Fruit fly (Drosophila melanogaster): Measurements from ENCODE around the gene RabGGTb.

Gene RabGGTb

dm6 chr2L:2884683-2885502, 6.0 kb downstream of the RabGGTb start (continued):
- peak; percentile 44 for TF ChIP-seq CG2678 (tag; optimal IDR thresholded peaks at IDR 0.05)
- peak; percentile 98 for TF ChIP-seq kah (GFP tag; optimal IDR thresholded peaks at IDR 0.05)
- TF ChIP-seq ham (GFP tag; IDR thresholded peaks at IDR 0.05): peak; percentile 40; the same call in 1 of the 2 replicates
- no peak for TF ChIP-seq CG12236 (GFP tag; optimal IDR thresholded peaks at IDR 0.05)
- no peak for TF ChIP-seq CG18011 (GFP tag; optimal IDR thresholded peaks at IDR 0.05)
- peak; percentile 57 for TF ChIP-seq CG15269 (tag; optimal IDR thresholded peaks at IDR 0.05)
- peak; percentile 8 for TF ChIP-seq CG1647 (GFP tag; optimal IDR thresholded peaks at IDR 0.05)
- TF ChIP-seq CG12155 (GFP tag; optimal IDR thresholded peaks at IDR 0.05): no peak
- no peak for TF ChIP-seq az2 (GFP tag; optimal IDR thresholded peaks at IDR 0.05)
- TF ChIP-seq esg (GFP tag; conservative IDR thresholded peaks at IDR 0.05): peak; percentile 37; the same call in 1 of the 2 replicates
- no peak for TF ChIP-seq HmgD (GFP tag; optimal IDR thresholded peaks at IDR 0.05)
- TF ChIP-seq sisA (GFP tag; IDR thresholded peaks at IDR 0.05): no peak; the same call in 1 of the 2 replicates
- peak; percentile 54 for TF ChIP-seq CG6854 (GFP tag; optimal IDR thresholded peaks at IDR 0.05)
- no peak for TF ChIP-seq toy (GFP tag; IDR thresholded peaks at IDR 0.05)
- TF ChIP-seq gce (GFP tag; IDR thresholded peaks at IDR 0.05): 0 out of 3 replicates have a peak, but pooled peaks have one; percentile 18
- no peak for TF ChIP-seq chif (GFP tag; optimal IDR thresholded peaks at IDR 0.05)
- peak; percentile 33 for TF ChIP-seq Nf-YC (tag; optimal IDR thresholded peaks at IDR 0.05)
- TF ChIP-seq caup (GFP tag; optimal IDR thresholded peaks at IDR 0.05; ENCODE audit: severe bottlenecking): peak; percentile 68
- TF ChIP-seq Antp (GFP tag; optimal IDR thresholded peaks at IDR 0.05): peak; percentile 13
- no peak for TF ChIP-seq NC2β (GFP tag; optimal IDR thresholded peaks at IDR 0.05)
- peak; percentile 24; the same call in 1 of the 2 replicates for TF ChIP-seq hbn (GFP tag; IDR thresholded peaks at IDR 0.05; ENCODE audit: partially characterized antibody)
- TF ChIP-seq E2f2 (GFP tag; IDR thresholded peaks at IDR 0.05): peak; percentile 77
- no peak for TF ChIP-seq CG2129 (GFP tag; IDR thresholded peaks at IDR 0.05; ENCODE audit: partially characterized antibody)
- TF ChIP-seq CG10366 (GFP tag; IDR thresholded peaks at IDR 0.05): peak; percentile 16; the same call in 1 of the 2 replicates
- no peak for TF ChIP-seq Hmx (GFP tag; optimal IDR thresholded peaks at IDR 0.05)
- peak; percentile 33; the same call in 1 of the 2 replicates for TF ChIP-seq al (GFP tag; IDR thresholded peaks at IDR 0.05)
- TF ChIP-seq pho (GFP tag; optimal IDR thresholded peaks at IDR 0.05): peak; percentile 36
- no peak for TF ChIP-seq CG8089 (GFP tag; optimal IDR thresholded peaks at IDR 0.05)
- peak; percentile 49 for TF ChIP-seq fd64A (GFP tag; optimal IDR thresholded peaks at IDR 0.05)
- TF ChIP-seq Dip3 (GFP tag; optimal IDR thresholded peaks at IDR 0.05): no peak
- TF ChIP-seq Usf (GFP tag; optimal IDR thresholded peaks at IDR 0.05): no peak
- no peak for TF ChIP-seq CG8290 (GFP tag; optimal IDR thresholded peaks at IDR 0.05)
- TF ChIP-seq CG8290 (tag; optimal IDR thresholded peaks at IDR 0.05): peak in 1 of 2 experiments; percentile 99
- TF ChIP-seq tll (GFP tag; optimal IDR thresholded peaks at IDR 0.05): peak in 1 of 2 experiments; percentile 87
- no peak for TF ChIP-seq CG6689 (GFP tag; IDR thresholded peaks at IDR 0.05)
- TF ChIP-seq YL-1 (GFP tag; optimal IDR thresholded peaks at IDR 0.05): peak; percentile 5
- peak; percentile 37 for TF ChIP-seq CG17802 (tag; optimal IDR thresholded peaks at IDR 0.05)
- TF ChIP-seq chn (GFP tag; optimal IDR thresholded peaks at IDR 0.05): peak; percentile 13
- no peak for TF ChIP-seq CG16815 (GFP tag; optimal IDR thresholded peaks at IDR 0.05)
- TF ChIP-seq CG1233 (GFP tag; optimal IDR thresholded peaks at IDR 0.05): no peak
- TF ChIP-seq emc (GFP tag; optimal IDR thresholded peaks at IDR 0.05): peak; percentile 19
- TF ChIP-seq CG12299 (tag; optimal IDR thresholded peaks at IDR 0.05): no peak
- no peak for TF ChIP-seq CG30431 (GFP tag; optimal IDR thresholded peaks at IDR 0.05)
- peak; percentile 68 for TF ChIP-seq vvl (GFP tag; IDR thresholded peaks at IDR 0.05)
- TF ChIP-seq CG3726 (GFP tag; IDR thresholded peaks at IDR 0.05): no peak
- no peak for TF ChIP-seq CG15479 (GFP tag; optimal IDR thresholded peaks at IDR 0.05)
- TF ChIP-seq CG8388 (GFP tag; optimal IDR thresholded peaks at IDR 0.05): peak; percentile 4
- TF ChIP-seq HLH54F (GFP tag; optimal IDR thresholded peaks at IDR 0.05): peak; percentile 27
- peak; percentile 32 for TF ChIP-seq CG17385 (GFP tag; optimal IDR thresholded peaks at IDR 0.05)

Measured in whole organism, embryonic.